Worm (Caenorhabditis elegans): ENCODE results near the gene F53C3.7.

F53C3.7 gene

ce11 chrII:3930478-3931182 is 35.8 kb downstream of the F53C3.7 start (continued):
- TF ChIP-seq lin-35 (GFP tag; optimal IDR thresholded peaks at IDR 0.05) (peak in 1 of 3 experiments; percentile 24), zfh-2 (GFP tag; conservative IDR thresholded peaks at IDR 0.05) (peak; percentile 85), egl-18 (GFP tag; IDR thresholded peaks at IDR 0.05) (no peak), F49E8.2 (tag; optimal IDR thresholded peaks at IDR 0.05; ENCODE audit: insufficient read depth) (no peak), bed-1 (GFP tag; IDR thresholded peaks at IDR 0.05) (no peak)

DNA sequence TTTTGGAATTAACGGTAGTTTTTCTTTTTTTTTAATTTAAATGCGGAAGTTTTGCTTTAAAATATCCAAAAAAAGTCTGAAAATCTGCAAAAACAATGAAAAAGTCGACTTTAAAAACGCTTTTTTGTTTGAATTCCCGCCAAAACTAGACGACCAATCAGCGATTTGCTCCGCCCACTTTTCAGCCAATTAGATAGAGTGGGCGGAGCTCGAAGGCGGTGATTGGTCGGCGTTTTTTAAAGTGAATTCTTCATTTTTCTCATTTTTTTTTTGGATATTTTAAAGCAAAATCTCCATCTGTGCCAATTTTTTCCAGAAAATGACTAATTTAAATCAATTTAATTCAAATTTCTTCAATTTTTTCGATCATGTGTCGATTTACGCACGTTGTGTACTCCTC is 36.4 kb downstream of the F53C3.7 start:
- peak; percentile 79 for TF ChIP-seq nfyb-1 (GFP tag; IDR thresholded peaks at IDR 0.05)
- no peak for TF ChIP-seq hmg-1.2 (GFP tag; IDR thresholded peaks at IDR 0.05)
- TF ChIP-seq nfya-2 (GFP tag; IDR thresholded peaks at IDR 0.05) = 0 out of 2 replicates have a peak, but pooled peaks have one; percentile 67
- TF ChIP-seq ZK185.1 (tag; optimal IDR thresholded peaks at IDR 0.05; ENCODE audit: poor library complexity, severe bottlenecking) = no peak

- TF ChIP-seq F33H1.4 (GFP tag; IDR thresholded peaks at IDR 0.05) (peak; percentile 33; the same call in 1 of the 2 replicates), lin-26 (GFP tag; IDR thresholded peaks at IDR 0.05) (peak; percentile 43; the same call in 1 of the 2 replicates), somi-1 (GFP tag; optimal IDR thresholded peaks at IDR 0.05) (no peak), him-1 (tag; optimal IDR thresholded peaks at IDR 0.05) (no peak), efl-1 (GFP tag; optimal IDR thresholded peaks at IDR 0.05) (no peak), snpc-1.1 (tag; optimal IDR thresholded peaks at IDR 0.05; ENCODE audit: insufficient read depth) (peak; percentile 2), ztf-26 (tag; optimal IDR thresholded peaks at IDR 0.05) (no peak), ceh-40 (GFP tag; IDR thresholded peaks at IDR 0.05) (0 out of 2 replicates have a peak, but pooled peaks have one; percentile 15), egl-18 (GFP tag; IDR thresholded peaks at IDR 0.05) (no peak), nfyb-1 (GFP tag; IDR thresholded peaks at IDR 0.05) (no peak), unc-130 (GFP tag; optimal IDR thresholded peaks at IDR 0.05) (peak; percentile 54), ama-1 (optimal IDR thresholded peaks at IDR 0.05) (no peak), ama-1 (GFP tag; optimal IDR thresholded peaks at IDR 0.05) (peak in 1 of 2 experiments; percentile 61), cebp-1 (GFP tag; IDR thresholded peaks at IDR 0.05) (no peak), cebp-1 (tag; optimal IDR thresholded peaks at IDR 0.05) (peak; percentile 11), xnd-1 (tag; optimal IDR thresholded peaks at IDR 0.05) (peak; percentile 51), let-607 (tag; optimal IDR thresholded peaks at IDR 0.05) (no peak), hsf-1 (GFP tag; IDR thresholded peaks at IDR 0.05) (peak; percentile 40; the same call in 1 of the 2 replicates), mes-4 (tag; optimal IDR thresholded peaks at IDR 0.05) (no peak), ceh-58 (GFP tag; IDR thresholded peaks at IDR 0.05) (0 out of 2 replicates have a peak, but pooled peaks have one; percentile 59), madf-6 (GFP tag; IDR thresholded peaks at IDR 0.05) (peak; percentile 65), repo-1 (tag; optimal IDR thresholded peaks at IDR 0.05) (no peak), C06A6.2 (GFP tag; conservative IDR thresholded peaks at IDR 0.05) (no peak), F49E8.2 (tag; optimal IDR thresholded peaks at IDR 0.05; ENCODE audit: insufficient read depth) (peak; percentile 2), ceh-91 (GFP tag; IDR thresholded peaks at IDR 0.05) (no peak), F10E7.11 (tag; optimal IDR thresholded peaks at IDR 0.05) (no peak), attf-6 (GFP tag; IDR thresholded peaks at IDR 0.05) (peak; percentile 74), egl-44 (GFP tag; IDR thresholded peaks at IDR 0.05) (no peak), lin-54 (GFP tag; optimal IDR thresholded peaks at IDR 0.05) (no peak), ccch-3 (GFP tag; optimal IDR thresholded peaks at IDR 0.05) (no peak), sptf-2 (GFP tag; optimal IDR thresholded peaks at IDR 0.05) (no peak), ceh-100 (GFP tag; IDR thresholded peaks at IDR 0.05) (0 out of 2 replicates have a peak, but pooled peaks have one; percentile 23), B0336.3 (GFP tag; IDR thresholded peaks at IDR 0.05) (no peak; the same call in 1 of the 2 replicates), F55B11.4 (tag; optimal IDR thresholded peaks at IDR 0.05; ENCODE audit: borderline replicate concordance, insufficient read depth) (no peak), F39B2.1 (GFP tag; IDR thresholded peaks at IDR 0.05) (peak; percentile 78; the same call in 1 of the 2 replicates), lsl-1 (GFP tag; optimal IDR thresholded peaks at IDR 0.05) (peak; percentile 29), bed-1 (GFP tag; IDR thresholded peaks at IDR 0.05) (0 out of 2 replicates have a peak, but pooled peaks have one; percentile 72), B0019.2 (GFP tag; conservative IDR thresholded peaks at IDR 0.05) (no peak)
Observed at ce11 chrII:3931825-3932224, 37.0 kb downstream of the F53C3.7 start.
